Worm (Caenorhabditis elegans) whole organism, young adult: ENCODE results near the gene srh-100.
"Not testable (repeated sequence)": the region's sequence is repeated elsewhere in the genome, so short reads cannot be mapped to it uniquely, and the experiment has no call there.

Experiments used
- B0035.1 ChIP-seq: sonication (generic microtip); optimal IDR thresholded peaks from 2 replicates; lab custom pipeline; 2016; ENCODE audit warnings: missing genetic modification characterization, mild to moderate bottlenecking, missing compliant biosample characterization, missing genotype, missing genetic modification reagents
- C06A6.2 ChIP-seq: fragments of 200-800 bp; sonication (Bioruptor generic); conservative IDR thresholded peaks from 2 replicates; pipeline ENCODE4 v1.3.6; 2022; ENCODE audit warnings: missing genetic modification characterization, missing compliant biosample characterization
- C17E4.6 ChIP-seq: fragments of 200-800 bp; sonication (Bioruptor generic); IDR thresholded peaks from 2 replicates; pipeline ENCODE4 v1.3.6; 2022; ENCODE audit warnings: missing genetic modification reagents, missing genetic modification characterization, missing compliant biosample characterization
- D2030.7 ChIP-seq: fragments of 200-800 bp; sonication (Bioruptor generic); IDR thresholded peaks from 2 replicates; pipeline ENCODE4 v1.3.6; 2022; ENCODE audit warnings: missing genetic modification reagents, missing genetic modification characterization, missing compliant biosample characterization
- F23B12.7 ChIP-seq: sonication (generic microtip); optimal IDR thresholded peaks from 2 replicates; lab custom pipeline; 2017; ENCODE audit warnings: missing genetic modification characterization, mild to moderate bottlenecking, missing compliant biosample characterization, antibody characterized with exemption, moderate library complexity; ENCODE audit not compliant: insufficient read depth
- T26A5.8 ChIP-seq: sonication (generic microtip); optimal IDR thresholded peaks from 2 replicates; lab custom pipeline; 2016; ENCODE audit warnings: missing genetic modification characterization, missing compliant biosample characterization
- aptf-2 ChIP-seq: fragments of 200-800 bp; sonication (Bioruptor generic); conservative IDR thresholded peaks from 2 replicates; pipeline ENCODE4 v1.3.6; 2022; ENCODE audit warnings: missing genetic modification reagents, missing genetic modification characterization, missing compliant biosample characterization
- atf-7 ChIP-seq: sonication (generic microtip); optimal IDR thresholded peaks from 2 replicates; lab custom pipeline; 2017; ENCODE audit warnings: mild to moderate bottlenecking, missing genetic modification characterization, missing compliant biosample characterization
- athp-1 ChIP-seq: sonication (generic microtip); optimal IDR thresholded peaks from 2 replicates; lab custom pipeline; 2017; ENCODE audit warnings: mild to moderate bottlenecking, missing genetic modification characterization, missing compliant biosample characterization
- attf-3 ChIP-seq: fragments of 200-800 bp; sonication (Bioruptor generic); conservative IDR thresholded peaks from 2 replicates; pipeline ENCODE4 v1.3.6; 2022; ENCODE audit warnings: missing genetic modification reagents, missing genetic modification characterization, missing compliant biosample characterization
- bed-1 ChIP-seq: fragments of 200-800 bp; sonication (Bioruptor generic); IDR thresholded peaks from 2 replicates; pipeline ENCODE4 v1.3.6; 2022; ENCODE audit warnings: missing genetic modification reagents, missing genetic modification characterization, missing compliant biosample characterization
- cebp-1 ChIP-seq, 2 experiments: fragments of 200-800 bp in 1 of 2; sonication (Bioruptor generic) in 1 of 2; sonication (generic microtip) in 1 of 2; IDR thresholded peaks in 1 of 2; optimal IDR thresholded peaks in 1 of 2; 2 replicates each; pipeline versions ENCODE4 v1.3.6 to Lab custom; 2017 to 2022; ENCODE audit warnings: missing compliant biosample characterization in 2 of 2, missing genetic modification characterization in 2 of 2, mild to moderate bottlenecking in 1 of 2, missing genetic modification reagents in 1 of 2, moderate library complexity in 1 of 2
- ceh-100 ChIP-seq: fragments of 200-800 bp; sonication (Bioruptor generic); IDR thresholded peaks from 2 replicates; pipeline ENCODE4 v1.3.6; 2022; ENCODE audit warnings: missing genetic modification reagents, missing genetic modification characterization, missing compliant biosample characterization
- chd-7 ChIP-seq: sonication (generic microtip); optimal IDR thresholded peaks from 2 replicates; lab custom pipeline; 2016; ENCODE audit warnings: mild to moderate bottlenecking, missing genetic modification characterization, moderate library complexity, missing compliant biosample characterization
- die-1 ChIP-seq: sonication (generic microtip); optimal IDR thresholded peaks from 2 replicates; lab custom pipeline; 2016; ENCODE audit warnings: missing genotype, mild to moderate bottlenecking, missing genetic modification characterization, missing compliant biosample characterization
- egl-44 ChIP-seq: fragments of 200-800 bp; sonication (Bioruptor generic); IDR thresholded peaks from 2 replicates; pipeline ENCODE4 v1.3.6; 2022; ENCODE audit warnings: missing genetic modification reagents, missing genetic modification characterization, missing compliant biosample characterization
- let-526 ChIP-seq: fragments of 200-800 bp; sonication (Bioruptor generic); IDR thresholded peaks from 2 replicates; pipeline ENCODE4 v1.3.6; 2022; ENCODE audit warnings: missing genetic modification reagents, missing genetic modification characterization, missing compliant biosample characterization
- lir-1 ChIP-seq: fragments of 200-800 bp; sonication (Bioruptor generic); conservative IDR thresholded peaks from 2 replicates; pipeline ENCODE4 v1.3.6; 2022; ENCODE audit warnings: missing genetic modification reagents, missing genetic modification characterization, missing compliant biosample characterization
- lsy-27 ChIP-seq: sonication (generic microtip); optimal IDR thresholded peaks from 2 replicates; lab custom pipeline; 2017; ENCODE audit warnings: missing genetic modification characterization, mild to moderate bottlenecking, missing compliant biosample characterization, antibody characterized with exemption, missing genotype, borderline replicate concordance; ENCODE audit not compliant: insufficient read depth
- madf-10 ChIP-seq: sonication (generic microtip); optimal IDR thresholded peaks from 2 replicates; lab custom pipeline; 2016; ENCODE audit warnings: mild to moderate bottlenecking, missing genetic modification characterization, missing compliant biosample characterization
- mes-4 ChIP-seq: sonication (generic microtip); optimal IDR thresholded peaks from 2 replicates; lab custom pipeline; 2016; ENCODE audit warnings: missing genotype, missing genetic modification characterization, missing compliant biosample characterization
- nfyb-1 ChIP-seq: fragments of 200-800 bp; sonication (Bioruptor generic); IDR thresholded peaks from 2 replicates; pipeline ENCODE4 v1.3.6; 2022; ENCODE audit warnings: missing genetic modification reagents, missing genetic modification characterization, missing compliant biosample characterization
- nhr-120 ChIP-seq: fragments of 200-800 bp; sonication (Bioruptor generic); IDR thresholded peaks from 2 replicates; pipeline ENCODE4 v1.3.6; 2022; ENCODE audit warnings: missing genetic modification characterization, missing compliant biosample characterization
- nhr-179 ChIP-seq: sonication (generic microtip); optimal IDR thresholded peaks from 2 replicates; lab custom pipeline; 2016; ENCODE audit warnings: mild to moderate bottlenecking, missing genetic modification characterization, missing compliant biosample characterization
- rec-8 ChIP-seq, 2 experiments: sonication (generic microtip); optimal IDR thresholded peaks; 2 replicates each; lab custom pipeline; 2016; ENCODE audit warnings: mild to moderate bottlenecking in 2 of 2, missing genetic modification characterization in 2 of 2, missing genetic modification reagents in 2 of 2, missing genotype in 2 of 2, missing biosample characterization in 1 of 2, missing compliant biosample characterization in 1 of 2, moderate library complexity in 1 of 2
- snpc-3.4 ChIP-seq: sonication (generic microtip); optimal IDR thresholded peaks from 2 replicates; lab custom pipeline; 2017; ENCODE audit warnings: missing genetic modification characterization, mild to moderate bottlenecking, missing compliant biosample characterization, antibody characterized with exemption, moderate library complexity, missing genotype, missing genetic modification reagents
- unc-130 ChIP-seq: sonication (generic microtip); optimal IDR thresholded peaks from 2 replicates; lab custom pipeline; 2016; ENCODE audit warnings: missing genetic modification reagents, missing genetic modification characterization, missing compliant biosample characterization
- zim-3 ChIP-seq: sonication (generic microtip); optimal IDR thresholded peaks from 2 replicates; lab custom pipeline; 2017; ENCODE audit warnings: mild to moderate bottlenecking, missing genetic modification characterization, moderate library complexity, missing compliant biosample characterization
- ztf-25 ChIP-seq: fragments of 200-800 bp; sonication (Bioruptor generic); IDR thresholded peaks from 2 replicates; pipeline ENCODE4 v1.3.6; 2022; ENCODE audit warnings: missing genetic modification reagents, missing genetic modification characterization, missing compliant biosample characterization
- ztf-28 ChIP-seq: fragments of 200-800 bp; sonication (Bioruptor generic); IDR thresholded peaks from 2 replicates; pipeline ENCODE4 v1.3.6; 2022; ENCODE audit warnings: missing genetic modification reagents, missing genetic modification characterization, missing compliant biosample characterization

srh-100 gene

ce11 chrII:3714595-3714994 lies at the start of gene srh-100:
Gene srh-100, minus strand, starts transcription at chrII:3714695.
- TF ChIP-seq nhr-179 (no peak), ztf-25 (GFP tag; lab: Robert Waterston, UW) (no peak)

DNA sequence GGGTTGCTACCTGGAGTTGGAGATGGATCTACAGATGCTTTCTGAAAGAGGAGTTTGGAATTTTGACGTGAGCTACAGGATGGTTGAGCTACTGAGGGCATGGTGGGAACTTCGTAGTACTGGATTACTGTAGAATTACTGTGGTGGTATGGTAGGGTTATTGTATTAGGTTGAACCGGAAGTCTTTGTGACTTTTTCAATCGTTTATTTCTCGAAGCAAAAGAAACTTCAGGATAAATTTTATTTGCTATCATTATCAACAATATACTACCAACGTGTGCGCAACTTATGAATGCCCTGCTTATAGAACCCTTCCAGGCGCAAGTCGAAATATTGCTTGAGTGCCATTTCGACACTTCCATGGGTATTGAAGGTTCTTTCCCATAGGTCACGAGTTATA lies 47.1 kb upstream of the srh-100 start, which contains the start of gene T24E12.6:
Gene T24E12.6 (minus strand): TSS at position 101 of the 400 bp plus-strand sequence.
- not testable (repeated sequence) for TF ChIP-seq attf-3 (GFP tag; lab: Robert Waterston, UW); athp-1 (tag; lab: Kevin White, UChicago); ceh-100 (GFP tag; lab: Robert Waterston, UW)
- TF ChIP-seq, all 124 proteins: peak for 0; not testable (repeated sequence) for 124

DNA sequence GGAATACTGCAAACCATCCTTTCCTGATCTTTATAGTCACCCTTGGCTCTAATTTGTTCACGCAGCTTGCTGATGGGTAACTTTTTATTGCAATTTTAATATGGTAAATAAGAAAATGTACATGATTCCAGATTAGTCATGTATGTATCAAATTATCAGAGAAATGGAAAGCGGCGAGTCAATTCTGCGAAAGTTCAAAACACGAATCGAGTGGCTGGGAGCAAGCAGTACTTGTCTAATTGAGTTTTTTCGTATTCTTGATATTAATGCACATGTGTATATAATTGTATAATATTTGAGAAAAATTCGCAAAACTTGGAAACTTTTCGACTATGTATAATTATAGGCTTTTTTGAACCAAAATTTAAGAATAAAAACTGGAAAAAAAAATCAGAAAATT lies 44.5 kb upstream of the srh-100 start, which contains the start of gene T24E12.12:
Gene T24E12.12 (plus strand): TSS at position 281 of the 400 bp plus-strand sequence.
- no peak for TF ChIP-seq C06A6.2
- no peak for TF ChIP-seq snpc-3.4 (tag; lab: Kevin White, UChicago)
- no peak for TF ChIP-seq cebp-1 (GFP tag; IDR thresholded peaks at IDR 0.05; lab: Robert Waterston, UW)
- TF ChIP-seq cebp-1 (tag; optimal IDR thresholded peaks at IDR 0.05; lab: Kevin White, UChicago), result no peak

ce11 chrII:3757499-3757898 lies 43.0 kb upstream of the srh-100 start, which contains the start of gene srx-111:
Gene srx-111, plus strand, starts transcription at chrII:3757799.
- TF ChIP-seq mes-4, result no peak
- no peak for TF ChIP-seq madf-10 (tag; lab: Kevin White, UChicago)
- no peak for TF ChIP-seq atf-7 (tag; lab: Kevin White, UChicago)
- TF ChIP-seq zim-3 (tag; lab: Kevin White, UChicago), result no peak
- TF ChIP-seq athp-1 (tag; lab: Kevin White, UChicago), result no peak

DNA sequence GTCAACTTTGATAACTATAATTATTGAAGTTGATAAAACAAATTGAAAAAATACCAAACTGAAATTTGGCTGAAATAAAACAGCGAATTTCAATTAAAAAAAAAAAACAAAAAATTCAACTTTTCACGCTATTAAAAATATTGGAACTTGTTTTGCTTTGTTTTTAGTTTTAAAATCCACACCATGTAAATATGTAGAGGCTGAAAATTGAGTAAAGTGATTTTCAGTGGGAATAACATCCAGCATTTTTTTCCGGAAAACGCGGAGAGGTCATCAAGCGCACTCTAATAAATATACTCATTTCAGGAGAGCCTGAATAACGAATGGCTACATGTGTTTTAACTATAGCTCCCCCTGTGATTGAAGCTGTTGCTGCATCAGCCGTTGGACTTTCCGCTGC lies 39.1 kb upstream of the srh-100 start, which contains the start of gene rcd-1:
Gene rcd-1 (plus strand): TSS at position 301 of the 400 bp plus-strand sequence.
- TF ChIP-seq bed-1 (0 out of 2 replicates have a peak, but pooled peaks have one; percentile 20), atf-7 (tag; lab: Kevin White, UChicago) (no peak), die-1 (tag; lab: Kevin White, UChicago) (no peak), egl-44 (no peak)

DNA sequence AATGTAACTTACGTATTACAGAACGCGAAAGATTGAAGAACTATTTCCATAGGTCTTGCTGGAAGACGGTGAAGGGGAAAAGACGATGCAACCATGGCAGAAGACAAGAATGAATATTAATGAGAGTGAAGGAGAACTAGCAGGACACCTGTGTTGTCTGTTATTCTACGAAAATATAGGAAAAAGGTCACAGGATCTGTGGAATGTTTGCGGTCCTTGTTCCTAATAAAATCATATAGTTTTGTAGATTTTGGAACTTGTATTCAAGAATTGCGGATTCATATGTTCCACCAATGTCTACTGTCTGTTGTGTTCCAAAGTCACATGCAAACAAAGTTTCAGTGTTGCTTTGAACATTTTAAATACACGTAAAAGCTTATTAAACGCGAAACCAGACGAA lies 37.7 kb upstream of the srh-100 start, which contains the start of gene sdz-11:
Gene sdz-11 (minus strand): TSS at position 101 of the 400 bp plus-strand sequence.
- TF ChIP-seq D2030.7 (no peak), ztf-28 (GFP tag; lab: Robert Waterston, UW) (no peak), nfyb-1 (GFP tag; lab: Robert Waterston, UW) (no peak), B0035.1 (tag; lab: Kevin White, UChicago) (no peak), let-526 (GFP tag; lab: Robert Waterston, UW) (no peak), aptf-2 (no peak), nhr-179 (no peak), C17E4.6 (GFP tag; lab: Robert Waterston, UW) (no peak)

DNA sequence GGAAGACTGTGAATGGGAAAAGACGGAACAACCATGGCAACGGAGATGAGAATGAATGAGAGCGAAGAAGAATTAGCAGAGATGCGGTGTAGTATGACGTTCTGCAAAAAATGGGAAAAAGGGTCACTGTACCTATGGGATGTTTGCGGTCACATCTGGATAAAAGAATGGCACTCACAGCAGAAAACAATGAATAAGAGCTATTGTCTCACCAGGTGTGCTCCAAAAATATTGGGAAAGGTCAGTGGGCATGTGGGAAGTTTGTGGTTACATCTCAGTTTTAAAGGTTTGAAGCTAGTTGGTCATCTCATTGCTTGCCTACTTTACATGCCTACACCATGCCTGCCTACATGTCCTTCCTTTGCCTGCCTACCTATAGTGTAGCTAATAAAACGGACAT lies 36.2 kb upstream of the srh-100 start, which contains the start of gene fbxb-91:
Gene fbxb-91 (minus strand): TSS at position 101 of the 400 bp plus-strand sequence.
- TF ChIP-seq nhr-120, result no peak
- no peak for TF ChIP-seq lsy-27 (tag; lab: Kevin White, UChicago)
- TF ChIP-seq chd-7, result no peak
- TF ChIP-seq T26A5.8 (tag; lab: Kevin White, UChicago), result no peak
- TF ChIP-seq F23B12.7 (tag; lab: Kevin White, UChicago), result no peak
- no peak for TF ChIP-seq unc-130 (GFP tag; lab: Kevin White, UChicago)
- no peak for TF ChIP-seq lir-1 (GFP tag; lab: Robert Waterston, UW)
- no peak for TF ChIP-seq attf-3 (GFP tag; lab: Robert Waterston, UW)
- TF ChIP-seq D2030.7, result no peak
- TF ChIP-seq rec-8 (tag; optimal IDR thresholded peaks at IDR 0.05; lab: Kevin White, UChicago), result no peak
